Worm (Caenorhabditis elegans): Measurements from ENCODE around the gene nhr-32.
A peak's percentile ranks its signal among the peaks of the same experiment; 100 is the strongest.

The nhr-32 gene

DNA sequence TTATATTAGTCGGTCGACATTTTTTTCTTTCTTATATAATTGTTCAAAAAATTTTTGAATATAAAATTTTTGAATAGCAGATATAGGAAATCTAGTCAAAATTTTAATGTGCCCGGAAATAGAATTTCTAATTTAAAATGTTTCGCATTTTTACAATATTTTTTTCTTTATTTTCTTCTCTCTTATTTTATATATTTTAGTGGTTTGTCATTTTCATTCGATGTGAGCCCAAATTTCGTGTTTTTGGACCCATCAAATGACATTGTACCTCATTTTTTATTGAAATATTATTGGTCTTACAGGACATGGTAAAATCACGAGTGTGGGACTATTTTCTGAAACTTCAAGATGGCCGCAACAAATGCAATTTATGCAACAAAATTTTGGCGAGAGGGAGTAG is 10.4 kb downstream of the nhr-32 start, which contains the start of gene K09A11.1:
K09A11.1 (plus strand) TSS at position 301 of the 400 bp plus-strand sequence.
- TF ChIP-seq zip-2 (tag; optimal IDR thresholded peaks at IDR 0.05) (no peak), ceh-62 (tag; optimal IDR thresholded peaks at IDR 0.05) (no peak), ama-1 (optimal IDR thresholded peaks at IDR 0.05) (no peak), aha-1 (tag) (no peak), tag-97 (GFP tag; IDR thresholded peaks at IDR 0.05) (no peak), madf-9 (GFP tag; conservative IDR thresholded peaks at IDR 0.05) (no peak), ceh-20 (GFP tag; IDR thresholded peaks at IDR 0.05) (no peak), zfp-3 (GFP tag; conservative IDR thresholded peaks at IDR 0.05) (no peak), F49E8.2 (tag; optimal IDR thresholded peaks at IDR 0.05; ENCODE audit: borderline replicate concordance) (no peak), ZK337.2 (GFP tag; IDR thresholded peaks at IDR 0.05) (no peak), skn-1 (tag; optimal IDR thresholded peaks at IDR 0.05) (no peak), snpc-4 (tag; optimal IDR thresholded peaks at IDR 0.05) (no peak), daf-16 (GFP tag; optimal IDR thresholded peaks at IDR 0.05) (no peak), daf-16 (tag; optimal IDR thresholded peaks at IDR 0.05) (no peak), ZK546.5 (tag; optimal IDR thresholded peaks at IDR 0.05) (no peak), lin-1 (GFP tag; IDR thresholded peaks at IDR 0.05) (no peak), lsy-2 (tag; optimal IDR thresholded peaks at IDR 0.05) (no peak), ces-1 (GFP tag; optimal IDR thresholded peaks at IDR 0.05) (no peak), tra-1 (GFP tag; IDR thresholded peaks at IDR 0.05) (no peak), nhr-111 (GFP tag; optimal IDR thresholded peaks at IDR 0.05) (no peak), php-3 (GFP tag; IDR thresholded peaks at IDR 0.05) (no peak)

DNA sequence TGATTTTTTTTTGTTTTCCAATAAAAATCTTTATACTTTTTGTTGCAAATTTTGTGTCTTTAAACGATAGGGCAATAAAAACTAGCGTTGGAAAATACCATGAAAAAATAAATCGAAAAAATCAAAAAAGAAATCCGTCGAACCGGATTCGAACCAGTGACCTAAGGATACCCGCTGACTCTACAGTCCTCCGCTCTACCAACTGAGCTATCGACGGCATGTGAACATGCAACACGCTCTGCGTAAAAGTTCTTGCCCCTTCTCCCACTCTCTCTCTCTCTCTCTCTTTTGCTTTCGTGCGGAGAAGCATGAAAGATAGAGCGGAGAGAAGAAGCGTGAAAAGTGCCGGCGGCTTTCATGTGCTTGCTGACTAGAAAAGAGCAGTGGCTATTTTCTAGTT is 12.8 kb downstream of the nhr-32 start:
- TF ChIP-seq ama-1 (optimal IDR thresholded peaks at IDR 0.05) (no peak), egl-43 (GFP tag; IDR thresholded peaks at IDR 0.05) (peak; percentile 95), hmg-1.1 (GFP tag; IDR thresholded peaks at IDR 0.05) (peak; percentile 96), dpl-1 (GFP tag; optimal IDR thresholded peaks at IDR 0.05) (no peak), pqm-1 (tag; optimal IDR thresholded peaks at IDR 0.05) (no peak), lir-3 (tag; optimal IDR thresholded peaks at IDR 0.05) (peak; percentile 70), ztf-7 (tag; optimal IDR thresholded peaks at IDR 0.05) (peak; percentile 76), lin-13 (GFP tag; optimal IDR thresholded peaks at IDR 0.05) (peak; percentile 55), lin-15B (tag; optimal IDR thresholded peaks at IDR 0.05) (no peak), attf-4 (tag; optimal IDR thresholded peaks at IDR 0.05) (no peak), daf-16 (GFP tag; optimal IDR thresholded peaks at IDR 0.05) (peak; percentile 59 to 81), daf-16 (tag; optimal IDR thresholded peaks at IDR 0.05) (peak; percentile 44), spr-1 (tag; optimal IDR thresholded peaks at IDR 0.05) (peak; percentile 60), spr-3 (GFP tag; optimal IDR thresholded peaks at IDR 0.05) (peak; percentile 15), ceh-20 (GFP tag; IDR thresholded peaks at IDR 0.05) (peak; percentile 59; the same call in 1 of the 2 replicates), Y5F2A.4 (GFP tag; optimal IDR thresholded peaks at IDR 0.05) (no peak), zag-1 (tag; optimal IDR thresholded peaks at IDR 0.05) (no peak), nhr-42 (GFP tag; IDR thresholded peaks at IDR 0.05) (0 out of 2 replicates have a peak, but pooled peaks have one; percentile 71), dve-1 (tag; optimal IDR thresholded peaks at IDR 0.05; ENCODE audit: insufficient read depth) (peak; percentile 70), ZK337.2 (GFP tag; IDR thresholded peaks at IDR 0.05) (peak; percentile 82), mes-2 (tag; optimal IDR thresholded peaks at IDR 0.05; ENCODE audit: poor library complexity, severe bottlenecking) (no peak), nhr-48 (tag; optimal IDR thresholded peaks at IDR 0.05) (peak; percentile 71), lin-38 (GFP tag; IDR thresholded peaks at IDR 0.05) (no peak), unc-62 (GFP tag; optimal IDR thresholded peaks at IDR 0.05 in 1 of 2) (peak in 1 of 2 experiments; percentile 78), unc-62 (tag; optimal IDR thresholded peaks at IDR 0.05) (no peak), unc-130 (GFP tag; optimal IDR thresholded peaks at IDR 0.05) (peak; percentile 14), php-3 (GFP tag; IDR thresholded peaks at IDR 0.05) (peak; percentile 76), duxl-1 (tag; optimal IDR thresholded peaks at IDR 0.05; ENCODE audit: poor library complexity) (peak; percentile 61), daf-19 (GFP tag; conservative IDR thresholded peaks at IDR 0.05) (0 out of 2 replicates have a peak, but pooled peaks have one; percentile 31), cey-2 (tag; optimal IDR thresholded peaks at IDR 0.05; ENCODE audit: borderline replicate concordance, insufficient read depth) (no peak), Y48G9A.11 (GFP tag; IDR thresholded peaks at IDR 0.05) (peak; percentile 75), nhr-237 (tag; optimal IDR thresholded peaks at IDR 0.05) (no peak), jun-1 (tag; optimal IDR thresholded peaks at IDR 0.05) (peak; percentile 32), dmd-8 (GFP tag; IDR thresholded peaks at IDR 0.05) (peak; percentile 87), dmd-6 (GFP tag; IDR thresholded peaks at IDR 0.05) (peak; percentile 71)

All from whole organism, L4 larva.